Worm (Caenorhabditis elegans) whole organism, L4/young adult: ENCODE measurements around the gene marc-1.

ENCODE experiments used
- dao-5 ChIP-seq: sonication (generic microtip); optimal IDR thresholded peaks from 2 replicates; lab custom pipeline; 2016; ENCODE audit warnings: missing genotype, missing genetic modification characterization, moderate library complexity, missing compliant biosample characterization
- him-1 ChIP-seq: sonication (generic microtip); optimal IDR thresholded peaks from 2 replicates; lab custom pipeline; 2016; ENCODE audit warnings: missing genotype, missing genetic modification reagents, missing genetic modification characterization, missing compliant biosample characterization

- TF ChIP-seq him-1 (no peak), dao-5 (tag; lab: Kevin White, UChicago) (no peak)
These were observed 28.3 kb upstream of the marc-1 start for ce11 chrV:9711174-9711573.
